In genomic region chrIII:12373306-12373705, ce11 we compare ENCODE assay signal across 2 worm cellular contexts.
TF ChIP-seq lines count a peak whose summit lies in the region.

No protein-coding gene starts in this region.

TF ChIP-seq in whole organism, L3 larva, 47 proteins besides CTCF, POLR2A, EP300 and RAD21:
- TF ChIP-seq zag-1 (tag; optimal IDR thresholded peaks at IDR 0.05; lab: Kevin White, UChicago) (no peak), nfya-1 (tag; optimal IDR thresholded peaks at IDR 0.05; lab: Kevin White, UChicago; ENCODE audit: insufficient read depth) (peak; percentile 88), nhr-11 (tag; optimal IDR thresholded peaks at IDR 0.05; lab: Kevin White, UChicago) (no peak), ama-1 (optimal IDR thresholded peaks at IDR 0.05; lab: Kevin White, UChicago) (no peak), elt-1 (tag; optimal IDR thresholded peaks at IDR 0.05; lab: Kevin White, UChicago) (no peak), elt-3 (tag; optimal IDR thresholded peaks at IDR 0.05; lab: Kevin White, UChicago) (no peak), ceh-28 (tag; optimal IDR thresholded peaks at IDR 0.05; lab: Kevin White, UChicago) (no peak), daf-12 (tag; optimal IDR thresholded peaks at IDR 0.05; lab: Kevin White, UChicago) (no peak)

TF ChIP-seq in whole organism, late embryonic, 69 proteins besides CTCF, POLR2A, EP300 and RAD21:
- TF ChIP-seq C38D4.7 (GFP tag; optimal IDR thresholded peaks at IDR 0.05; lab: Kevin White, UChicago): no peak
- no peak for TF ChIP-seq F13H6.1 (tag; optimal IDR thresholded peaks at IDR 0.05; lab: Kevin White, UChicago)
- TF ChIP-seq ceh-9 (tag; optimal IDR thresholded peaks at IDR 0.05; lab: Kevin White, UChicago): no peak
- peak; percentile 81 for TF ChIP-seq nfya-1 (tag; optimal IDR thresholded peaks at IDR 0.05; lab: Kevin White, UChicago)

Comparison
In these comparisons a context has a peak if more than half of its experiments do, and no peak if none do; other contexts are left out.
1. Of the 9 proteins assayed by ChIP-seq in both whole organism, late embryonic and whole organism, L3 larva: peak only in whole organism, late embryonic: none; only in whole organism, L3 larva: none; in both: nfya-1; in neither: 8.